Fruit fly (Drosophila melanogaster) whole organism, wandering third instar larva: ENCODE results near the gene CG8369.

ENCODE experiments used
- Abd-B ChIP-seq: fragments of >200 bp; optimal IDR thresholded peaks from 2 replicates; lab custom pipeline; 2017; ENCODE audit warnings: missing biosample characterization, missing genetic modification characterization
- CG9705 ChIP-seq: fragments of 200-800 bp; sonication (Bioruptor generic); optimal IDR thresholded peaks from 2 replicates; lab custom pipeline; 2018; ENCODE audit warnings: missing biosample characterization, mild to moderate bottlenecking, missing genetic modification characterization
- CrebA ChIP-seq: fragments of 200-800 bp; sonication (Bioruptor generic); optimal IDR thresholded peaks from 2 replicates; lab custom pipeline; 2016; ENCODE audit warnings: missing biosample characterization, mild to moderate bottlenecking, missing genetic modification characterization, borderline replicate concordance
- Dfd ChIP-seq: fragments of >200 bp; optimal IDR thresholded peaks from 2 replicates; lab custom pipeline; 2017; ENCODE audit warnings: missing biosample characterization, missing genetic modification characterization
- Dif ChIP-seq: fragments of 200-275, 200-300 bp; sonication (Bioruptor generic); optimal IDR thresholded peaks from 2 replicates; lab custom pipeline; 2018; ENCODE audit warnings: missing biosample characterization, missing genetic modification characterization; ENCODE audit not compliant: partially characterized antibody
- HLH106 ChIP-seq: fragments of 200-800 bp; optimal IDR thresholded peaks from 3 replicates; lab custom pipeline; 2019; ENCODE audit warnings: missing biosample characterization, mild to moderate bottlenecking, missing genetic modification characterization, moderate library complexity
- Hnf4 ChIP-seq: fragments of 200-800 bp; sonication (Bioruptor generic); optimal IDR thresholded peaks from 2 replicates; lab custom pipeline; 2016; ENCODE audit warnings: missing biosample characterization, mild to moderate bottlenecking, missing genetic modification characterization
- Hr78 ChIP-seq: fragments of >200 bp; optimal IDR thresholded peaks from 2 replicates; lab custom pipeline; 2017; ENCODE audit warnings: missing biosample characterization, missing genetic modification characterization
- Hr83 ChIP-seq: fragments of 200-300 bp; sonication (Bioruptor generic); optimal IDR thresholded peaks from 2 replicates; lab custom pipeline; 2016; ENCODE audit warnings: missing biosample characterization, mild to moderate bottlenecking, missing genetic modification characterization, moderate library complexity; ENCODE audit not compliant: poor library complexity, severe bottlenecking
- Jra ChIP-seq: sonication (Bioruptor generic); optimal IDR thresholded peaks from 2 replicates; lab custom pipeline; 2016; ENCODE audit warnings: missing biosample characterization, missing genetic modification characterization
- Mio ChIP-seq: sonication (Bioruptor generic); optimal IDR thresholded peaks from 2 replicates; lab custom pipeline; 2016; ENCODE audit warnings: missing biosample characterization, missing genetic modification characterization
- Myc ChIP-seq: fragments of >200 bp; optimal IDR thresholded peaks from 2 replicates; lab custom pipeline; 2017
- N ChIP-seq: fragments of >200 bp; optimal IDR thresholded peaks from 2 replicates; lab custom pipeline; 2018; ENCODE audit warnings: missing biosample characterization, missing external identifiers, missing genetic modification characterization
- OdsH ChIP-seq: fragments of 200-800 bp; sonication (Bioruptor generic); optimal IDR thresholded peaks from 2 replicates; lab custom pipeline; 2016; ENCODE audit warnings: missing biosample characterization, mild to moderate bottlenecking, missing genetic modification characterization
- Rel ChIP-seq, 2 experiments: fragments of 200-800 bp; sonication (Bioruptor generic) in 1 of 2; optimal IDR thresholded peaks; 2 replicates in 1 of 2; 3 replicates in 1 of 2; lab custom pipeline; 2016 to 2019; ENCODE audit warnings: mild to moderate bottlenecking in 2 of 2, missing biosample characterization in 2 of 2, missing genetic modification characterization in 2 of 2, moderate library complexity in 1 of 2
- Sp1 ChIP-seq: fragments of 200-800 bp; sonication (Bioruptor generic); optimal IDR thresholded peaks from 3 replicates; lab custom pipeline; 2019; ENCODE audit warnings: missing biosample characterization, mild to moderate bottlenecking, missing genetic modification characterization, moderate library complexity
- Vsx2 ChIP-seq: fragments of 200-300, 225-300 bp; sonication (Bioruptor generic); optimal IDR thresholded peaks from 2 replicates; lab custom pipeline; 2018; ENCODE audit warnings: missing biosample characterization, missing genetic modification characterization; ENCODE audit not compliant: partially characterized antibody
- br ChIP-seq: fragments of 200-800 bp; sonication (Bioruptor generic); optimal IDR thresholded peaks from 2 replicates; lab custom pipeline; 2016; ENCODE audit warnings: missing biosample characterization, missing genetic modification characterization
- brk ChIP-seq: fragments of 200-800 bp; sonication (Bioruptor generic); optimal IDR thresholded peaks from 2 replicates; lab custom pipeline; 2016; ENCODE audit warnings: missing biosample characterization, mild to moderate bottlenecking, missing genetic modification characterization
- dl ChIP-seq, 2 experiments: fragments of 175-275, 200-275 bp in 1 of 2; fragments of 200-275 bp in 1 of 2; sonication (Bioruptor generic); optimal IDR thresholded peaks; lab custom pipeline; 2018; ENCODE audit warnings: mild to moderate bottlenecking in 2 of 2, missing biosample characterization in 2 of 2, missing genetic modification characterization in 2 of 2, moderate library complexity in 2 of 2; ENCODE audit not compliant: partially characterized antibody in 2 of 2, insufficient read depth in 1 of 2
- dsf ChIP-seq: sonication (Bioruptor generic); optimal IDR thresholded peaks from 2 replicates; lab custom pipeline; 2016; ENCODE audit warnings: missing biosample characterization, missing genetic modification characterization, borderline replicate concordance
- ey ChIP-seq: fragments of 200-800 bp; sonication (Bioruptor generic); optimal IDR thresholded peaks from 2 replicates; lab custom pipeline; 2016; ENCODE audit warnings: missing biosample characterization, missing genetic modification characterization
- foxo ChIP-seq, 2 experiments: fragments of 200-800 bp; sonication (Bioruptor generic); optimal IDR thresholded peaks; 2 replicates in 1 of 2; 3 replicates in 1 of 2; lab custom pipeline; 2016 to 2017; ENCODE audit warnings: missing biosample characterization in 2 of 2, missing genetic modification characterization in 2 of 2
- fru ChIP-seq: fragments of 200-800 bp; sonication (Bioruptor generic); optimal IDR thresholded peaks from 3 replicates; lab custom pipeline; 2016; ENCODE audit warnings: missing biosample characterization, mild to moderate bottlenecking, missing genetic modification characterization
- h ChIP-seq: fragments of 200-800 bp; sonication (Bioruptor generic); optimal IDR thresholded peaks from 3 replicates; lab custom pipeline; 2016; ENCODE audit warnings: missing biosample characterization, mild to moderate bottlenecking, missing genetic modification characterization
- jim ChIP-seq: fragments of 175-275, 200-325 bp; sonication (Bioruptor generic); optimal IDR thresholded peaks from 2 replicates; lab custom pipeline; 2016; ENCODE audit warnings: missing biosample characterization, mild to moderate bottlenecking, missing genetic modification characterization
- lola ChIP-seq: fragments of >200 bp; optimal IDR thresholded peaks from 2 replicates; lab custom pipeline; 2017; ENCODE audit warnings: missing biosample characterization, missing genetic modification characterization
- pan ChIP-seq: fragments of >200 bp; optimal IDR thresholded peaks from 2 replicates; lab custom pipeline; 2017
- psq ChIP-seq: fragments of 200-800 bp; sonication (Bioruptor generic); optimal IDR thresholded peaks from 3 replicates; lab custom pipeline; 2017; ENCODE audit warnings: missing biosample characterization, mild to moderate bottlenecking, missing genetic modification characterization, moderate library complexity
- rgr ChIP-seq: fragments of 200-800 bp; sonication (Bioruptor generic); optimal IDR thresholded peaks from 3 replicates; lab custom pipeline; 2016; ENCODE audit warnings: missing biosample characterization, mild to moderate bottlenecking, missing genetic modification characterization
- sage ChIP-seq: fragments of 200-800 bp; sonication (Bioruptor generic); optimal IDR thresholded peaks from 2 replicates; lab custom pipeline; 2016; ENCODE audit warnings: missing biosample characterization, mild to moderate bottlenecking, missing genetic modification characterization
- sv ChIP-seq: fragments of 200-800 bp; sonication (Bioruptor generic); optimal IDR thresholded peaks from 3 replicates; lab custom pipeline; 2016; ENCODE audit warnings: missing biosample characterization, missing genetic modification characterization
- tai ChIP-seq: sonication (Bioruptor generic); optimal IDR thresholded peaks from 2 replicates; lab custom pipeline; 2016; ENCODE audit warnings: missing biosample characterization, missing genetic modification characterization
- usp ChIP-seq: fragments of >200 bp; optimal IDR thresholded peaks from 2 replicates; lab custom pipeline; 2017; ENCODE audit warnings: missing biosample characterization, missing genetic modification characterization
- woc ChIP-seq: sonication (Bioruptor generic); optimal IDR thresholded peaks from 2 replicates; lab custom pipeline; 2016; ENCODE audit warnings: missing biosample characterization, mild to moderate bottlenecking, missing genetic modification characterization

The CG8369 gene

DNA sequence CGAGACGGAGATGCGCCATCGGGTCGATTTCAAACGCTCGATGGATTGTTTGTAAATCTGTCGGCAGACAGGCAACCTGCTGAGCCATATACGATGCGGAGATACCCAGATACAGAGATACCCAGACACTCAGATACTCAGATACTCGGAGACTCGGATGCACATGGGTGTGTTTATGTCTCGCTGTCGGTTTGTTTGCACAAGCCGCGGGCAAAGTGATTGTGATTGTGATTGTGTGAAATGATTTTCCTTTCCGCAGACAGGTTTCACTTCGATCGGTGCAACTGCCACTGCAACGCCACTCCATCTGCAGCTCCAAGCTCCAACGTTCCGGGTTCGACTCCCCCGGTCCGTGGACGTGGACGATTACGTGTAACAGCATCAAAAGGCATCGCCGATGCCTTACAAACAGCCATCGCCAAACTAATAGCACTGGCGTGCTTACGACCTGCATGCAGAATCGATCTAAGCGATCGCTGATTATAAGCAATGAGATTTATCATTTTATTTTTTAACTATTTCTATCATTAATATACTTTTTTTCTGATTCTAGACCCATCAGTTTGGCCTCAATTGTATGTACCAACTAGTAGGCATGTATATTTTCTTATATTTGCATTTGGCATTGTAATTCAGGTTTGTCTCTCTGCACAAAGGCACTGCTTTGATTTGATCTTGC, 32.9 kb upstream of the CG8369 start (continued):
- TF ChIP-seq Hr83 (GFP tag; lab: Kevin White, UChicago) (no peak), Dif (no peak), psq (GFP tag; lab: Kevin White, UChicago) (no peak), fru (GFP tag; lab: Kevin White, UChicago) (peak; percentile 15)

DNA sequence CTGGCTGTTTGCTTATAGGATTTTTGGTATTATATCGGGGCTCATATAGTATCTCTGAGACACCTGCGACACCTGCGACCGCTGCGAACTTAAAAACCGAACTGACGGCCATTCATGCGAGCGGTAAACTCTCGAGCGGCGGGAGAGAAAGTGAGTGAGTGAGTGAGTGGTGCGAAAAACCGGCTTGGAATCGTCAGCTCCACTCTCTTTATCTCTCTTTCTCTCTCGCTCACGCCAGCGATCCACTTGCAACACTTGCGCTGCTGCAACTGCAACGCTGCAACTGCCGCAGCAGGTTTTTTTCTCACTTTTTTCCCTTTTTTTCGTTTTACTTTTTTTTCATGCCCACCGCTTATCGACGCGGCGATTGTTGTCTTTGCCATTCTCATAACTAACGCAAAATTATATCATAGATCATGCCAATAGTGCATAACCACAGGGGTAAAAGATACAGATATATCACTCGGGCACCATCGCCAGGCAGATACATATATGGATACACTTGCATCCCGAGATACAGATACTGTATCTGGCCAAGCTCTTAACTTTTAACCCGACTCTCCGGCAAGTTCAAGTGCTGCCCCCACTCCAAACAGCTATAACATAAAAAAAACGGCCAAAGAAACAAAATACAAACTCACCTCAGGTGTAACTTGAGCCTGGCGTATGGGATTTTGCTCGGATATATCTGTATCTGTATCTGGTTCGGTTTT, 29.2 kb upstream of the CG8369 start:
- TF ChIP-seq Rel (GFP tag; optimal IDR thresholded peaks at IDR 0.05; lab: Kevin White, UChicago) (no peak), Rel (tag; optimal IDR thresholded peaks at IDR 0.05; lab: Kevin White, UChicago) (no peak), lola (GFP tag; lab: Kevin White, UChicago) (no peak), Hnf4 (no peak), HLH106 (no peak), N (GFP tag; lab: Kevin White, UChicago) (no peak), Sp1 (peak; percentile 20), Dif (peak; percentile 78), pan (no peak), dl (GFP tag; optimal IDR thresholded peaks at IDR 0.05; lab: Kevin White, UChicago; ENCODE audit: insufficient read depth in 1 of 2, partially characterized antibody in 2 of 2) (peak in 1 of 2 experiments; percentile 64), Vsx2 (GFP tag; lab: Kevin White, UChicago) (peak; percentile 70), tai (no peak), usp (GFP tag; lab: Kevin White, UChicago) (no peak), h (no peak), psq (GFP tag; lab: Kevin White, UChicago) (no peak), Jra (GFP tag; lab: Kevin White, UChicago) (no peak), ey (no peak), fru (GFP tag; lab: Kevin White, UChicago) (no peak), brk (GFP tag; lab: Kevin White, UChicago) (no peak), Hr78 (GFP tag; lab: Kevin White, UChicago) (no peak), CG9705 (GFP tag; lab: Kevin White, UChicago) (no peak)

DNA sequence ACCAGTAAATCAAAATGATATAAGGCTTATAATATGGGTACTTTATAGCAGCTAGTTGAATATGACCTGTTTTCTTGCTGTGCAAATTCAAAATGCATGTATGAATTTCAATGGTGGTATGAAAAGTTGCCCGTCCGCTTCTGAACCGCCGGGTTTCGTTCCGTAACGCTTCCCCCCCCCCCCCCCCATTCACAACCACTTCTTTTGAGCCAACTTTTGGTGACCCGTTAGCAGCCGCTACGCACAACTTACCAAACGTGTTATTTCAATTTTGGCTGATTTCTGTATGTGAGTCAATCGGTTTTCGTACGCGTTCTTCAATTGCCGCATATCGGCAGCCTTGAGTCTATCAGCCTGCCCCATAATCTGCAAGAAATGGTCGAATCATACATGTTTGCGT, 28.1 kb upstream of the CG8369 start:
- no peak for TF ChIP-seq CrebA (GFP tag; lab: Kevin White, UChicago)
- no peak for TF ChIP-seq Mio (GFP tag; lab: Kevin White, UChicago)
- TF ChIP-seq sage (GFP tag; lab: Kevin White, UChicago) = no peak
- TF ChIP-seq foxo (GFP tag; optimal IDR thresholded peaks at IDR 0.05; lab: Kevin White, UChicago) = peak in 1 of 2 experiments; percentile 0
- TF ChIP-seq Hr83 (GFP tag; lab: Kevin White, UChicago) = no peak

DNA sequence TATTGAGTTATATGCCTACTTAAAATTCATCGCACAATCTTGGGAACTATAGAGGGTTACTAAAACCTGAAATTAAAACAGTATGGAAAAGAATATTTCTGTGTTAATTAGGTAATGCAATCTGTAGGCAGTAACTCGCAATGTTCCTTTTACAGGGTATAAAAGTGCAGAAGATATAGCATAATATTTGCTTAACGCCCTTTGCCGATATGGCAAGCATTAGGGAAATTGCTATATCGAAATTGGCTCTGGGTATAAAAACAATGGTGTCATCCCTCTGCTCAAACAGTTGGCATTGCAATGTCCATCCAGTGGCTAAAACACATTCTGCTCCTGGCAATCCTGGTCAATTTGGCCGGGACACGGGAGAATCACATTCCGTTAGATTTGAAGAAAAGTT, 27.4 kb upstream of the CG8369 start, which contains the start of gene Ir85a:
TSS of gene Ir85a (plus strand) at position 301 of the 400 bp plus-strand sequence.
- TF ChIP-seq dsf (GFP tag; lab: Kevin White, UChicago) (no peak), tai (no peak), Hnf4 (no peak), foxo (GFP tag; optimal IDR thresholded peaks at IDR 0.05; lab: Kevin White, UChicago) (no peak), fru (GFP tag; lab: Kevin White, UChicago) (no peak), Vsx2 (GFP tag; lab: Kevin White, UChicago) (no peak), Mio (GFP tag; lab: Kevin White, UChicago) (no peak), Myc (no peak), Dfd (GFP tag; lab: Kevin White, UChicago) (no peak), CG9705 (GFP tag; lab: Kevin White, UChicago) (no peak), rgr (GFP tag; lab: Kevin White, UChicago) (no peak), sv (GFP tag; lab: Kevin White, UChicago) (no peak), Hr78 (GFP tag; lab: Kevin White, UChicago) (no peak), woc (no peak), jim (GFP tag; lab: Kevin White, UChicago) (no peak), Abd-B (GFP tag; lab: Kevin White, UChicago) (no peak), Sp1 (no peak), OdsH (GFP tag; lab: Kevin White, UChicago) (no peak), lola (GFP tag; lab: Kevin White, UChicago) (no peak), br (no peak)
